Worm (Caenorhabditis elegans): ENCODE data around the gene C52E2.5.
"Not testable (repeated sequence)": the region's sequence is repeated elsewhere in the genome, so short reads cannot be mapped to it uniquely, and the experiment has no call there.

ce11 chrII:1861285-1861793 is 18.6 kb upstream of the C52E2.5 start, which contains the start of gene C16C4.18:
- not testable (repeated sequence) for TF ChIP-seq cog-1 (tag; optimal IDR thresholded peaks at IDR 0.05); tab-1 (GFP tag; IDR thresholded peaks at IDR 0.05); med-1 (GFP tag; optimal IDR thresholded peaks at IDR 0.05; ENCODE audit: insufficient read depth); ztf-29 (GFP tag; IDR thresholded peaks at IDR 0.05); flt-1 (GFP tag; IDR thresholded peaks at IDR 0.05); ztf-23 (GFP tag; IDR thresholded peaks at IDR 0.05)
